Worm (Caenorhabditis elegans): ENCODE data around the gene C25F9.10.
"Not testable (repeated sequence)": the region's sequence is repeated elsewhere in the genome, so short reads cannot be mapped to it uniquely, and the experiment has no call there.

- TF ChIP-seq unc-130 (GFP tag; optimal IDR thresholded peaks at IDR 0.05); hrde-1 (tag; optimal IDR thresholded peaks at IDR 0.05; ENCODE audit: borderline replicate concordance): not testable (repeated sequence)
Observed at ce11 chrV:19399282-19399681, 6.2 kb upstream of the C25F9.10 start.
